Fruit fly (Drosophila melanogaster): ENCODE data around the gene CG5199.
A peak's percentile ranks its signal among the peaks of the same experiment; 100 is the strongest.

CG5199 gene

DNA sequence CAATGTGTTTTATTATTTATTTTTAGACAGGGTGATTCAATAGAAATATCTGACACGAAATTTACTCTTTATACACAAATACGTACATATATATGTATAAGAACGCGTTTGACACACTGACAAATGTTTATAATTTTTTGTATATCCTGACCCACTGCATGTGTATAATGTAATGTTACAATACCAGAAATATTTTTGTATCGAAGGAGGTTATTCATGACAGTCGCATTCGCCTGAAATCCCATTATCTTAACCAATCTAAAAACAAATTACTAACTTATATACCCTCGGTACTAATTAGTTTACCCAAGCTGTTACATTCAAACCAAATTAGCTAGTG is 41.6 kb upstream of the CG5199 start (continued):
- TF ChIP-seq Dek (tag; optimal IDR thresholded peaks at IDR 0.05) (peak; percentile 30), CG43689 (GFP tag; IDR thresholded peaks at IDR 0.05) (no peak), CG9727 (GFP tag; optimal IDR thresholded peaks at IDR 0.05) (peak; percentile 34), Myb (GFP tag; optimal IDR thresholded peaks at IDR 0.05) (no peak), tup (GFP tag; optimal IDR thresholded peaks at IDR 0.05) (no peak), CG15696 (tag; optimal IDR thresholded peaks at IDR 0.05) (no peak), pum (GFP tag; optimal IDR thresholded peaks at IDR 0.05) (no peak), Poxn (GFP tag; IDR thresholded peaks at IDR 0.05) (no peak), CG17328 (GFP tag; IDR thresholded peaks at IDR 0.05) (no peak), CG12942 (GFP tag; optimal IDR thresholded peaks at IDR 0.05) (no peak), Awh (GFP tag; IDR thresholded peaks at IDR 0.05) (no peak), usp (GFP tag; optimal IDR thresholded peaks at IDR 0.05) (no peak), CG4617 (GFP tag; optimal IDR thresholded peaks at IDR 0.05; ENCODE audit: borderline replicate concordance) (no peak), Ptx1 (GFP tag; IDR thresholded peaks at IDR 0.05) (no peak), dmrt11E (tag; optimal IDR thresholded peaks at IDR 0.05) (no peak), CG9797 (GFP tag; optimal IDR thresholded peaks at IDR 0.05) (no peak), Lhr (GFP tag; optimal IDR thresholded peaks at IDR 0.05) (no peak), CG12104 (GFP tag; optimal IDR thresholded peaks at IDR 0.05) (no peak), nerfin-2 (GFP tag; IDR thresholded peaks at IDR 0.05; ENCODE audit: partially characterized antibody) (no peak), CG2712 (tag; optimal IDR thresholded peaks at IDR 0.05) (peak; percentile 32), ap (GFP tag; IDR thresholded peaks at IDR 0.05) (no peak), CG17385 (GFP tag; optimal IDR thresholded peaks at IDR 0.05) (no peak), CG17359 (tag; optimal IDR thresholded peaks at IDR 0.05) (peak; percentile 3), CG34376 (GFP tag; optimal IDR thresholded peaks at IDR 0.05) (no peak), zfh1 (GFP tag; IDR thresholded peaks at IDR 0.05) (no peak), wek (GFP tag; optimal IDR thresholded peaks at IDR 0.05) (no peak), dmrt99B (tag; optimal IDR thresholded peaks at IDR 0.05) (peak; percentile 54), ato (GFP tag; IDR thresholded peaks at IDR 0.05; ENCODE audit: partially characterized antibody) (no peak), BEAF-32 (GFP tag; optimal IDR thresholded peaks at IDR 0.05) (no peak), CG13624 (GFP tag; optimal IDR thresholded peaks at IDR 0.05) (no peak), B-H1 (GFP tag; IDR thresholded peaks at IDR 0.05) (no peak), amos (GFP tag; IDR thresholded peaks at IDR 0.05; ENCODE audit: partially characterized antibody) (no peak), repo (GFP tag; optimal IDR thresholded peaks at IDR 0.05) (no peak), h (optimal IDR thresholded peaks at IDR 0.05) (no peak), CG5245 (GFP tag; optimal IDR thresholded peaks at IDR 0.05) (no peak), CG14965 (GFP tag; optimal IDR thresholded peaks at IDR 0.05; ENCODE audit: borderline replicate concordance) (no peak), CG14667 (GFP tag; IDR thresholded peaks at IDR 0.05) (no peak), exex (tag; optimal IDR thresholded peaks at IDR 0.05) (no peak), CG33557 (GFP tag; optimal IDR thresholded peaks at IDR 0.05) (no peak), CG13296 (GFP tag; optimal IDR thresholded peaks at IDR 0.05) (peak; percentile 6), Bdp1 (GFP tag; optimal IDR thresholded peaks at IDR 0.05) (no peak), Adf1 (GFP tag; IDR thresholded peaks at IDR 0.05) (no peak), CG18476 (GFP tag; optimal IDR thresholded peaks at IDR 0.05) (no peak), Gsc (GFP tag; IDR thresholded peaks at IDR 0.05) (no peak), Hsf (GFP tag; optimal IDR thresholded peaks at IDR 0.05) (no peak), sima (GFP tag; optimal IDR thresholded peaks at IDR 0.05) (no peak), bigmax (GFP tag; optimal IDR thresholded peaks at IDR 0.05) (no peak), fd96Cb (tag; optimal IDR thresholded peaks at IDR 0.05) (no peak), jigr1 (GFP tag; IDR thresholded peaks at IDR 0.05) (no peak), slou (GFP tag; optimal IDR thresholded peaks at IDR 0.05) (no peak), CG18619 (GFP tag; optimal IDR thresholded peaks at IDR 0.05) (peak; percentile 28), row (GFP tag; IDR thresholded peaks at IDR 0.05) (peak; percentile 46)
